Fruit fly (Drosophila melanogaster) whole organism, wandering third instar larva: ENCODE data around the gene CG34292.
A peak's percentile ranks its signal among the peaks of the same experiment; 100 is the strongest.

Experiments used
- Abd-B ChIP-seq: fragments of >200 bp; optimal IDR thresholded peaks from 2 replicates; lab custom pipeline; 2017; ENCODE audit warnings: missing biosample characterization, missing genetic modification characterization
- CG32264 ChIP-seq: fragments of 200-800 bp; sonication (Bioruptor generic); optimal IDR thresholded peaks from 2 replicates; lab custom pipeline; 2016; ENCODE audit warnings: missing biosample characterization, missing genetic modification characterization
- CG9705 ChIP-seq: fragments of 200-800 bp; sonication (Bioruptor generic); optimal IDR thresholded peaks from 2 replicates; lab custom pipeline; 2018; ENCODE audit warnings: missing biosample characterization, mild to moderate bottlenecking, missing genetic modification characterization
- CrebA ChIP-seq: fragments of 200-800 bp; sonication (Bioruptor generic); optimal IDR thresholded peaks from 2 replicates; lab custom pipeline; 2016; ENCODE audit warnings: missing biosample characterization, mild to moderate bottlenecking, missing genetic modification characterization, borderline replicate concordance
- Dfd ChIP-seq: fragments of >200 bp; optimal IDR thresholded peaks from 2 replicates; lab custom pipeline; 2017; ENCODE audit warnings: missing biosample characterization, missing genetic modification characterization
- Dif ChIP-seq: fragments of 200-275, 200-300 bp; sonication (Bioruptor generic); optimal IDR thresholded peaks from 2 replicates; lab custom pipeline; 2018; ENCODE audit warnings: missing biosample characterization, missing genetic modification characterization; ENCODE audit not compliant: partially characterized antibody
- GATAd ChIP-seq: sonication (Bioruptor generic); optimal IDR thresholded peaks from 2 replicates; lab custom pipeline; 2016; ENCODE audit warnings: missing biosample characterization, missing genetic modification characterization
- HLH106 ChIP-seq: fragments of 200-800 bp; optimal IDR thresholded peaks from 3 replicates; lab custom pipeline; 2019; ENCODE audit warnings: missing biosample characterization, mild to moderate bottlenecking, missing genetic modification characterization, moderate library complexity
- Hnf4 ChIP-seq: fragments of 200-800 bp; sonication (Bioruptor generic); optimal IDR thresholded peaks from 2 replicates; lab custom pipeline; 2016; ENCODE audit warnings: missing biosample characterization, mild to moderate bottlenecking, missing genetic modification characterization
- Hr78 ChIP-seq: fragments of >200 bp; optimal IDR thresholded peaks from 2 replicates; lab custom pipeline; 2017; ENCODE audit warnings: missing biosample characterization, missing genetic modification characterization
- Hr83 ChIP-seq: fragments of 200-300 bp; sonication (Bioruptor generic); optimal IDR thresholded peaks from 2 replicates; lab custom pipeline; 2016; ENCODE audit warnings: missing biosample characterization, mild to moderate bottlenecking, missing genetic modification characterization, moderate library complexity; ENCODE audit not compliant: poor library complexity, severe bottlenecking
- Jra ChIP-seq: sonication (Bioruptor generic); optimal IDR thresholded peaks from 2 replicates; lab custom pipeline; 2016; ENCODE audit warnings: missing biosample characterization, missing genetic modification characterization
- Myc ChIP-seq: fragments of >200 bp; optimal IDR thresholded peaks from 2 replicates; lab custom pipeline; 2017
- N ChIP-seq: fragments of >200 bp; optimal IDR thresholded peaks from 2 replicates; lab custom pipeline; 2018; ENCODE audit warnings: missing biosample characterization, missing external identifiers, missing genetic modification characterization
- OdsH ChIP-seq: fragments of 200-800 bp; sonication (Bioruptor generic); optimal IDR thresholded peaks from 2 replicates; lab custom pipeline; 2016; ENCODE audit warnings: missing biosample characterization, mild to moderate bottlenecking, missing genetic modification characterization
- Sp1 ChIP-seq: fragments of 200-800 bp; sonication (Bioruptor generic); optimal IDR thresholded peaks from 3 replicates; lab custom pipeline; 2019; ENCODE audit warnings: missing biosample characterization, mild to moderate bottlenecking, missing genetic modification characterization, moderate library complexity
- Vsx2 ChIP-seq: fragments of 200-300, 225-300 bp; sonication (Bioruptor generic); optimal IDR thresholded peaks from 2 replicates; lab custom pipeline; 2018; ENCODE audit warnings: missing biosample characterization, missing genetic modification characterization; ENCODE audit not compliant: partially characterized antibody
- br ChIP-seq: fragments of 200-800 bp; sonication (Bioruptor generic); optimal IDR thresholded peaks from 2 replicates; lab custom pipeline; 2016; ENCODE audit warnings: missing biosample characterization, missing genetic modification characterization
- brk ChIP-seq: fragments of 200-800 bp; sonication (Bioruptor generic); optimal IDR thresholded peaks from 2 replicates; lab custom pipeline; 2016; ENCODE audit warnings: missing biosample characterization, mild to moderate bottlenecking, missing genetic modification characterization
- dl ChIP-seq, 2 experiments: fragments of 175-275, 200-275 bp in 1 of 2; fragments of 200-275 bp in 1 of 2; sonication (Bioruptor generic); optimal IDR thresholded peaks; lab custom pipeline; 2018; ENCODE audit warnings: mild to moderate bottlenecking in 2 of 2, missing biosample characterization in 2 of 2, missing genetic modification characterization in 2 of 2, moderate library complexity in 2 of 2; ENCODE audit not compliant: partially characterized antibody in 2 of 2, insufficient read depth in 1 of 2
- dmrt93B ChIP-seq: fragments of 200-800 bp; sonication (Bioruptor generic); optimal IDR thresholded peaks from 2 replicates; lab custom pipeline; 2018; ENCODE audit warnings: missing biosample characterization, mild to moderate bottlenecking, missing genetic modification characterization
- dsf ChIP-seq: sonication (Bioruptor generic); optimal IDR thresholded peaks from 2 replicates; lab custom pipeline; 2016; ENCODE audit warnings: missing biosample characterization, missing genetic modification characterization, borderline replicate concordance
- foxo ChIP-seq, 2 experiments: fragments of 200-800 bp; sonication (Bioruptor generic); optimal IDR thresholded peaks; 2 replicates in 1 of 2; 3 replicates in 1 of 2; lab custom pipeline; 2016 to 2017; ENCODE audit warnings: missing biosample characterization in 2 of 2, missing genetic modification characterization in 2 of 2
- fru ChIP-seq: fragments of 200-800 bp; sonication (Bioruptor generic); optimal IDR thresholded peaks from 3 replicates; lab custom pipeline; 2016; ENCODE audit warnings: missing biosample characterization, mild to moderate bottlenecking, missing genetic modification characterization
- h ChIP-seq: fragments of 200-800 bp; sonication (Bioruptor generic); optimal IDR thresholded peaks from 3 replicates; lab custom pipeline; 2016; ENCODE audit warnings: missing biosample characterization, mild to moderate bottlenecking, missing genetic modification characterization
- jim ChIP-seq: fragments of 175-275, 200-325 bp; sonication (Bioruptor generic); optimal IDR thresholded peaks from 2 replicates; lab custom pipeline; 2016; ENCODE audit warnings: missing biosample characterization, mild to moderate bottlenecking, missing genetic modification characterization
- lola ChIP-seq: fragments of >200 bp; optimal IDR thresholded peaks from 2 replicates; lab custom pipeline; 2017; ENCODE audit warnings: missing biosample characterization, missing genetic modification characterization
- psq ChIP-seq: fragments of 200-800 bp; sonication (Bioruptor generic); optimal IDR thresholded peaks from 3 replicates; lab custom pipeline; 2017; ENCODE audit warnings: missing biosample characterization, mild to moderate bottlenecking, missing genetic modification characterization, moderate library complexity
- rgr ChIP-seq: fragments of 200-800 bp; sonication (Bioruptor generic); optimal IDR thresholded peaks from 3 replicates; lab custom pipeline; 2016; ENCODE audit warnings: missing biosample characterization, mild to moderate bottlenecking, missing genetic modification characterization
- sage ChIP-seq: fragments of 200-800 bp; sonication (Bioruptor generic); optimal IDR thresholded peaks from 2 replicates; lab custom pipeline; 2016; ENCODE audit warnings: missing biosample characterization, mild to moderate bottlenecking, missing genetic modification characterization
- woc ChIP-seq: sonication (Bioruptor generic); optimal IDR thresholded peaks from 2 replicates; lab custom pipeline; 2016; ENCODE audit warnings: missing biosample characterization, mild to moderate bottlenecking, missing genetic modification characterization

The CG34292 gene

DNA sequence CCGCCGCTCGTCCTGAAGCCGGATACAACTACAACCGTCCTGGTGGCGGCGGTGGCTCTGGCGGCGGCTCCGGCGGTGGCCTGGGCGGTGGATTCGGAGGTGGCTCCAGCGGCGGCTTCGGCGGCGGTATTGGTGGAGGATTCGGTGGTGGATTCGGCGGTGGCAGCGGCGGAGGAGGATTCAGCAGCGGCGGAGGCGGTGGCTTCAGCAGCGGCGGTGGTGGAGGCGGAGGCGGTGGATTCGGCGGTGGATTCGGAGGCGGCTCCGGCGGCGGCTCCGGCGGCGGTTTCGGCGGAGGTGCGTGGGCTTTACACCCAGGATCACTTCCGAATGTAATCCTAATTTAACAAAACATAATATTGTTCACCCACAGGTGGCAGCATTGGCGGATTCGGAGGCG lies 12.5 kb upstream of the CG34292 start:
- TF ChIP-seq Dfd (peak; percentile 96), Sp1 (GFP tag; lab: Kevin White, UChicago) (no peak)

- TF ChIP-seq foxo (GFP tag; optimal IDR thresholded peaks at IDR 0.05; lab: Kevin White, UChicago) (no peak), Myc (lab: Kevin White, UChicago) (peak; percentile 14)
Measured at dm6 chr3R:27056152-27056551, 5.9 kb upstream of the CG34292 start.

DNA sequence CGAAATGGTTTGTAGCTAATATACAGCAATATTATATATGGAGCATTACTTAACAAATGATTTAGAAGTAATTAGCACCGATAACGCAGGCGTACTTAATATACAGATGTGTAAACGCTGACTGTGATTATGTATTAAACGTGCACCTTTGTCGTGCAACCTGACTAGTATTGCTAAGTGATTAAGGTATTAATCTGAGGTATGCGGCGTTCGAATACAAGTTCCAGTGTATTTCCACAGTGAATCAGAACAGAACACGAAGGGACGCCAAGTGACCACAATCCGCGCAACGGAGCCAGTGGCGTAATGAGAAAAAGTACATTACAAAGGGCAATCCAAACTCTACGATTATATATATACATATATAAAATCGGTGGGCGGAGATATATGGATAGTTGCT lies 2.1 kb downstream of the CG34292 start, which contains the start of gene Nep5:
Nep5 (minus strand) TSS at position 101 of the 400 bp plus-strand sequence.
- TF ChIP-seq CG32264 (GFP tag; lab: Kevin White, UChicago) (no peak), CG9705 (GFP tag; lab: Kevin White, UChicago) (no peak), fru (GFP tag; lab: Kevin White, UChicago) (no peak), Hr78 (GFP tag; lab: Kevin White, UChicago) (no peak), dsf (GFP tag; lab: Kevin White, UChicago) (no peak), HLH106 (tag; lab: Kevin White, UChicago) (no peak), Myc (lab: Kevin White, UChicago) (no peak), Vsx2 (no peak), Dif (no peak), CrebA (no peak), OdsH (GFP tag; lab: Kevin White, UChicago) (no peak), Hr83 (GFP tag; lab: Kevin White, UChicago) (no peak), dl (GFP tag; optimal IDR thresholded peaks at IDR 0.05; lab: Kevin White, UChicago; ENCODE audit: insufficient read depth in 1 of 2, partially characterized antibody in 2 of 2) (no peak), jim (no peak), rgr (GFP tag; lab: Kevin White, UChicago) (no peak), dmrt93B (GFP tag; lab: Kevin White, UChicago) (no peak), foxo (GFP tag; optimal IDR thresholded peaks at IDR 0.05; lab: Kevin White, UChicago) (no peak), lola (GFP tag; lab: Kevin White, UChicago) (no peak)

dm6 chr3R:27065136-27065535 lies 3.1 kb downstream of the CG34292 start, which contains the start of gene CG43935:
Gene CG43935, plus strand, starts transcription at chr3R:27065436.
- no peak for TF ChIP-seq dmrt93B (GFP tag; lab: Kevin White, UChicago)
- TF ChIP-seq foxo (GFP tag; optimal IDR thresholded peaks at IDR 0.05; lab: Kevin White, UChicago) = no peak
- no peak for TF ChIP-seq GATAd (GFP tag; lab: Kevin White, UChicago)
- TF ChIP-seq Abd-B = no peak
- TF ChIP-seq psq (GFP tag; lab: Kevin White, UChicago) = no peak
- TF ChIP-seq brk (GFP tag; lab: Kevin White, UChicago) = no peak
- no peak for TF ChIP-seq HLH106 (tag; lab: Kevin White, UChicago)
- no peak for TF ChIP-seq h (GFP tag; lab: Kevin White, UChicago)
- TF ChIP-seq dl (GFP tag; optimal IDR thresholded peaks at IDR 0.05; lab: Kevin White, UChicago; ENCODE audit: insufficient read depth in 1 of 2, partially characterized antibody in 2 of 2) = no peak
- no peak for TF ChIP-seq CrebA
- no peak for TF ChIP-seq woc (GFP tag; lab: Kevin White, UChicago)
- no peak for TF ChIP-seq sage (GFP tag; lab: Kevin White, UChicago)
- no peak for TF ChIP-seq Hr78 (GFP tag; lab: Kevin White, UChicago)
- TF ChIP-seq Dif = no peak

- no peak for TF ChIP-seq Hr78 (GFP tag; lab: Kevin White, UChicago)
- no peak for TF ChIP-seq Hnf4 (GFP tag; lab: Kevin White, UChicago)
- no peak for TF ChIP-seq N (GFP tag; lab: Kevin White, UChicago)
- TF ChIP-seq psq (GFP tag; lab: Kevin White, UChicago) = no peak
- no peak for TF ChIP-seq br (GFP tag; lab: Kevin White, UChicago)
- TF ChIP-seq lola (GFP tag; lab: Kevin White, UChicago) = no peak
- no peak for TF ChIP-seq rgr (GFP tag; lab: Kevin White, UChicago)
- no peak for TF ChIP-seq Jra (GFP tag; lab: Kevin White, UChicago)
Measured at dm6 chr3R:27067362-27067761, 5.3 kb downstream of the CG34292 start.
